Worm (Caenorhabditis elegans): ENCODE measurements around the gene F08F1.4.

Gene F08F1.4

ce11 chrX:8422020-8422419 lies 8.8 kb downstream of the F08F1.4 start, which contains the start of gene tag-123 (continued):
- TF ChIP-seq skn-1 (tag; optimal IDR thresholded peaks at IDR 0.05) (no peak), snpc-1.2 (GFP tag; IDR thresholded peaks at IDR 0.05) (no peak), F10B5.3 (tag; optimal IDR thresholded peaks at IDR 0.05) (peak; percentile 37), aha-1 (tag) (peak; percentile 98), saeg-2 (GFP tag; IDR thresholded peaks at IDR 0.05) (no peak), nhr-76 (tag; optimal IDR thresholded peaks at IDR 0.05) (no peak), hlh-11 (tag; optimal IDR thresholded peaks at IDR 0.05) (peak; percentile 32), mdt-29 (GFP tag; IDR thresholded peaks at IDR 0.05) (no peak), ceh-32 (tag; optimal IDR thresholded peaks at IDR 0.05; ENCODE audit: poor library complexity) (no peak), hmg-1.1 (GFP tag; IDR thresholded peaks at IDR 0.05) (no peak), ces-1 (GFP tag; optimal IDR thresholded peaks at IDR 0.05) (no peak), nhr-6 (tag; optimal IDR thresholded peaks at IDR 0.05) (peak; percentile 71)

ce11 chrX:8423199-8423598 lies 10.0 kb downstream of the F08F1.4 start:
- TF ChIP-seq hlh-30 (tag; optimal IDR thresholded peaks at IDR 0.05; ENCODE audit: insufficient read depth) (peak; percentile 52), pqm-1 (tag; optimal IDR thresholded peaks at IDR 0.05) (peak; percentile 27), dve-1 (tag; optimal IDR thresholded peaks at IDR 0.05; ENCODE audit: insufficient read depth) (peak; percentile 44), nhr-28 (tag; optimal IDR thresholded peaks at IDR 0.05) (peak; percentile 53), daf-16 (GFP tag; optimal IDR thresholded peaks at IDR 0.05) (no peak), daf-16 (tag; optimal IDR thresholded peaks at IDR 0.05) (peak; percentile 88), rbr-2 (tag; optimal IDR thresholded peaks at IDR 0.05) (no peak), lin-1 (GFP tag; IDR thresholded peaks at IDR 0.05) (no peak), nhr-77 (tag; optimal IDR thresholded peaks at IDR 0.05) (peak; percentile 31)

- TF ChIP-seq dve-1 (tag; optimal IDR thresholded peaks at IDR 0.05; ENCODE audit: insufficient read depth), result peak; percentile 4
- TF ChIP-seq mes-2 (tag; optimal IDR thresholded peaks at IDR 0.05; ENCODE audit: poor library complexity, severe bottlenecking), result peak; percentile 3
- TF ChIP-seq ctbp-1 (GFP tag; IDR thresholded peaks at IDR 0.05), result no peak
- peak; percentile 9 for TF ChIP-seq nhr-6 (tag; optimal IDR thresholded peaks at IDR 0.05)
Observed at ce11 chrX:8423633-8424032, 10.4 kb downstream of the F08F1.4 start, which contains the start of gene tth-1. Gene tth-1 (minus strand): TSS chrX:8423733.

- TF ChIP-seq daf-19 (GFP tag; conservative IDR thresholded peaks at IDR 0.05) (no peak), dmd-6 (GFP tag; IDR thresholded peaks at IDR 0.05) (no peak), nhr-25 (tag; optimal IDR thresholded peaks at IDR 0.05; ENCODE audit: borderline replicate concordance, insufficient read depth) (peak; percentile 52), ceh-32 (tag; optimal IDR thresholded peaks at IDR 0.05; ENCODE audit: poor library complexity) (no peak), nhr-28 (tag; optimal IDR thresholded peaks at IDR 0.05) (peak; percentile 4), lin-29 (GFP tag; IDR thresholded peaks at IDR 0.05) (no peak)
Observed at ce11 chrX:8424286-8424685, 11.1 kb downstream of the F08F1.4 start.

- no peak for TF ChIP-seq ceh-62 (tag; optimal IDR thresholded peaks at IDR 0.05)
- no peak for TF ChIP-seq dpl-1 (GFP tag; optimal IDR thresholded peaks at IDR 0.05)
- peak; percentile 72 for TF ChIP-seq aha-1 (tag)
- TF ChIP-seq lin-15B (tag; optimal IDR thresholded peaks at IDR 0.05), result no peak
- TF ChIP-seq ztf-7 (tag; optimal IDR thresholded peaks at IDR 0.05), result no peak
- TF ChIP-seq sdz-12 (GFP tag; optimal IDR thresholded peaks at IDR 0.05), result no peak
- TF ChIP-seq mdt-29 (GFP tag; IDR thresholded peaks at IDR 0.05), result no peak
Observed at ce11 chrX:8426160-8426712, 13.0 kb downstream of the F08F1.4 start.

All from whole organism, L4 larva.